Worm (Caenorhabditis elegans) whole organism, L4/young adult: ENCODE data around the gene math-8.

Experiments used
- W03F9.2 ChIP-seq: fragments of 150-350 bp; optimal IDR thresholded peaks from 2 replicates; lab custom pipeline; 2014; ENCODE audit warnings: missing biosample characterization, missing genetic modification characterization
- him-1 ChIP-seq: sonication (generic microtip); optimal IDR thresholded peaks from 2 replicates; lab custom pipeline; 2016; ENCODE audit warnings: missing genotype, missing genetic modification reagents, missing genetic modification characterization, missing compliant biosample characterization

- TF ChIP-seq him-1 (tag; lab: Kevin White, UChicago): no peak
- no peak for TF ChIP-seq W03F9.2
These were observed 23.8 kb upstream of the math-8 start, which contains the start of gene math-31 for ce11 chrII:1912741-1913140.
